Worm (Caenorhabditis elegans) whole organism, L4 larva: ENCODE measurements around the gene C25H3.3.

Source experiments
- ama-1 ChIP-seq: fragments of 150-350 bp; optimal IDR thresholded peaks from 2 replicates; lab custom pipeline; 2014; ENCODE audit warnings: inconsistent platforms, mixed read lengths
- dmd-9 ChIP-seq: fragments of 200-800 bp; sonication (Bioruptor generic); IDR thresholded peaks from 2 replicates; pipeline ENCODE4 v1.3.6; 2022; ENCODE audit warnings: missing genetic modification reagents, missing genetic modification characterization, missing compliant biosample characterization
- egl-27 ChIP-seq: sonication (generic microtip); optimal IDR thresholded peaks from 3 replicates; lab custom pipeline; 2017; ENCODE audit warnings: missing biosample characterization, missing genetic modification reagents, missing genetic modification characterization
- fos-1 ChIP-seq: fragments of 150-350 bp; optimal IDR thresholded peaks from 2 replicates; lab custom pipeline; 2014; ENCODE audit warnings: missing biosample characterization, missing genetic modification characterization
- mep-1 ChIP-seq: fragments of 150-350 bp; sonication (generic microtip); optimal IDR thresholded peaks from 3 replicates; lab custom pipeline; 2014; ENCODE audit warnings: missing biosample characterization, missing genetic modification characterization
- nhr-11 ChIP-seq: fragments of 150-350 bp; optimal IDR thresholded peaks from 2 replicates; lab custom pipeline; 2014; ENCODE audit warnings: missing biosample characterization, missing genetic modification characterization
- nhr-28 ChIP-seq: fragments of 150-350 bp; optimal IDR thresholded peaks from 2 replicates; lab custom pipeline; 2014; ENCODE audit warnings: missing biosample characterization, missing genetic modification characterization
- pha-4 ChIP-seq, 2 experiments: fragments of 150-350 bp in 1 of 2; fragments of 200-800 bp in 1 of 2; sonication (Bioruptor generic) in 1 of 2; IDR thresholded peaks in 1 of 2; optimal IDR thresholded peaks in 1 of 2; 2 replicates each; pipeline versions ENCODE4 v1.3.6 to Lab custom; 2014 to 2022; ENCODE audit warnings: missing genetic modification characterization in 2 of 2, missing genetic modification reagents in 2 of 2, missing biosample characterization in 1 of 2, missing compliant biosample characterization in 1 of 2
- set-16 ChIP-seq: fragments of 200-800 bp; sonication (Bioruptor generic); IDR thresholded peaks from 2 replicates; pipeline ENCODE4 v1.3.6; 2022; ENCODE audit warnings: missing genetic modification reagents, missing genetic modification characterization, missing compliant biosample characterization
- snpc-4 ChIP-seq: fragments of 150-350 bp; optimal IDR thresholded peaks from 2 replicates; lab custom pipeline; 2014; ENCODE audit warnings: missing biosample characterization, missing genetic modification characterization
- unc-62 ChIP-seq, 3 experiments: fragments of 150-350 bp in 1 of 3; sonication (generic microtip); optimal IDR thresholded peaks in 2 of 3; peaks in 1 of 3; 1 replicate in 1 of 3; 2 replicates in 2 of 3; lab custom pipeline; 2014 to 2017; ENCODE audit warnings: missing biosample characterization in 3 of 3, missing genetic modification characterization in 3 of 3, missing genetic modification reagents in 3 of 3, missing genotype in 1 of 3
- ztf-11 ChIP-seq: fragments of 150-350 bp; optimal IDR thresholded peaks from 2 replicates; lab custom pipeline; 2014; ENCODE audit warnings: missing biosample characterization, missing genetic modification characterization

DNA sequence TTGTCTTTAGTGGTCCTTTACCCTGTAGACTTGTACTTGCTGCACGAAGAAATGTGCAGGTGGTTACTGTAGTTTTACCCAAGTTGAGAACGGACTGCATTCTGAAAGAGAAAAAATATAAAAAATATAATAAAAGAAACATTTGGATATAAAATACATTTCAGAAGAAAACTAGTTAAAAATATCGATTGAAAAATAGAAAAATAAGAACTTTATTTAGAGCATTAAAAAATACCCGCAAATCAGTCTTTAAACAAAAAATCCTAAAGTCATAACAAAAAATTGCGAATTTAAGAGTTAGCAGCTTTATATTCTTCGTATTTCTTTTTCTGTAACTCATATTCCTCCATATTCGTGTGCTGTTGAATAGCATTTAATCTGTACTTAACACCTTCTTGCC, 25.2 kb upstream of the C25H3.3 start, which contains the start of gene C25H3.7:
- TF ChIP-seq nhr-28 (tag; lab: Kevin White, UChicago) (no peak), dmd-9 (GFP tag; lab: Robert Waterston, UW) (no peak), egl-27 (no peak), mep-1 (no peak), ama-1 (lab: Kevin White, UChicago) (no peak), set-16 (no peak), nhr-11 (tag; lab: Kevin White, UChicago) (no peak), pha-4 (GFP tag; IDR thresholded peaks at IDR 0.05; lab: Robert Waterston, UW) (no peak), pha-4 (tag; optimal IDR thresholded peaks at IDR 0.05; lab: Kevin White, UChicago) (no peak), unc-62 (GFP tag; optimal IDR thresholded peaks at IDR 0.05 in 1 of 2; lab: Kevin White, UChicago) (no peak), unc-62 (tag; optimal IDR thresholded peaks at IDR 0.05; lab: Kevin White, UChicago) (no peak), fos-1 (tag; lab: Kevin White, UChicago) (no peak), ztf-11 (tag; lab: Kevin White, UChicago) (no peak), snpc-4 (tag; lab: Kevin White, UChicago) (no peak)
